Worm (Caenorhabditis elegans): Measurements from ENCODE around the gene crn-5.

crn-5 gene

DNA sequence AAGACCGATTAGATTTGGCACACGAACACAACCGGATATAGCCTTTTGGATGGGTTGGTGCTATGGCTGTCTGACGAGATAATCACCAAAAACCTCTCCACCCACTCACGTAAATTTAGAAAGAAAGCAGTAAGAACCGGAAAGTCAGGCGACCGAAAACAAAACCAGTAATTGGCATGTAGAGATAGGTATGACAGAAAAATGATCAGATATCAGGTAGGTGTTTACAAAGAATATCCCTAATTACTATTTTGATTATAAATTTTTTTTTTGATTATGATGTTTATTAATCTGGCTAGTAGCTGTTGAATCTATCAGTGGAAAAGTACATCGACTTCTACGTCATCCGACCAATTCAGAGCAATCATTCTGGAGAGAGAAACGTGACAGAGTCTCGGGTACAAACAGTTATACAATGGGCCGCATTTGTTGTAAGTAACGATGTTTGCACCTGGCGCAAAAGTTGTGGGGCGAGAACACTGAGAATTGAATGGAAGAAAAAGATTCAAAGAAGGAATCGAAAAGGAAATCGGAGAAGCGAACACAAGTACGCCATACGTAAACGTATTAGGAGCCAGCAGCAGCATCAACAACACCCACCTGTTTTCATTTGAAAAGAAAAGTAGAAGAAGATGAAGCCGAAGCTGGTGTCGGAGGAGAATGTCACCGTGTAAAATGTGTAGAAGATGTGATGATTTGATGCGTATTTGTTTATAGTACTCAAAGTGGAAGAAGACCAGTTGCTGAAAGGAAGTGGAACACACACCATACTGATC is 41.5 kb upstream of the crn-5 start:
- no peak for TF ChIP-seq sup-37 (GFP tag; optimal IDR thresholded peaks at IDR 0.05)
- peak; percentile 1 for TF ChIP-seq lin-14 (GFP tag; optimal IDR thresholded peaks at IDR 0.05)
- no peak for TF ChIP-seq ztf-11 (tag; optimal IDR thresholded peaks at IDR 0.05)
- TF ChIP-seq ets-5 (GFP tag; IDR thresholded peaks at IDR 0.05), result no peak
- no peak for TF ChIP-seq snpc-4 (tag; optimal IDR thresholded peaks at IDR 0.05)
- TF ChIP-seq blmp-1 (tag; optimal IDR thresholded peaks at IDR 0.05), result peak; percentile 28
- TF ChIP-seq C34B4.2 (tag; optimal IDR thresholded peaks at IDR 0.05), result no peak
- TF ChIP-seq lin-35 (GFP tag; optimal IDR thresholded peaks at IDR 0.05), result no peak
- TF ChIP-seq hlh-4 (tag; optimal IDR thresholded peaks at IDR 0.05), result no peak
- no peak for TF ChIP-seq ceh-88 (GFP tag; IDR thresholded peaks at IDR 0.05)
- TF ChIP-seq nhr-84 (tag; optimal IDR thresholded peaks at IDR 0.05), result no peak
- TF ChIP-seq lir-3 (tag; optimal IDR thresholded peaks at IDR 0.05; ENCODE audit: poor library complexity), result no peak
- no peak for TF ChIP-seq nhr-77 (tag; optimal IDR thresholded peaks at IDR 0.05)
- TF ChIP-seq elt-3 (tag; optimal IDR thresholded peaks at IDR 0.05), result peak in 1 of 6 experiments; percentile 74
- no peak for TF ChIP-seq unc-98 (GFP tag; IDR thresholded peaks at IDR 0.05)
- no peak for TF ChIP-seq pqm-1 (tag; optimal IDR thresholded peaks at IDR 0.05)
- TF ChIP-seq tbx-2 (tag; optimal IDR thresholded peaks at IDR 0.05), result no peak
- no peak for TF ChIP-seq Y116A8C.19 (tag; optimal IDR thresholded peaks at IDR 0.05; ENCODE audit: borderline replicate concordance)
- no peak for TF ChIP-seq nhr-76 (tag; optimal IDR thresholded peaks at IDR 0.05)
- TF ChIP-seq lin-39 (tag; optimal IDR thresholded peaks at IDR 0.05), result peak; percentile 12
- TF ChIP-seq rnt-1 (tag; optimal IDR thresholded peaks at IDR 0.05), result no peak
- no peak for TF ChIP-seq irx-1 (tag; optimal IDR thresholded peaks at IDR 0.05)
- no peak for TF ChIP-seq egl-27 (tag; optimal IDR thresholded peaks at IDR 0.05)
- no peak for TF ChIP-seq ceh-82 (tag; optimal IDR thresholded peaks at IDR 0.05)
- TF ChIP-seq nhr-19 (GFP tag; conservative IDR thresholded peaks at IDR 0.05), result 0 out of 2 replicates have a peak, but pooled peaks have one; percentile 19
- TF ChIP-seq unc-30 (tag; optimal IDR thresholded peaks at IDR 0.05), result no peak
- TF ChIP-seq ztf-4 (tag; optimal IDR thresholded peaks at IDR 0.05), result peak; percentile 23
- TF ChIP-seq vab-15 (tag; optimal IDR thresholded peaks at IDR 0.05), result no peak
- no peak for TF ChIP-seq ceh-90 (tag; optimal IDR thresholded peaks at IDR 0.05)
- no peak for TF ChIP-seq hpl-2 (GFP tag; optimal IDR thresholded peaks at IDR 0.05)
- peak; percentile 9 for TF ChIP-seq elt-2 (tag; optimal IDR thresholded peaks at IDR 0.05)
- TF ChIP-seq fkh-10 (GFP tag; optimal IDR thresholded peaks at IDR 0.05), result no peak
- TF ChIP-seq C16A3.4 (tag; optimal IDR thresholded peaks at IDR 0.05), result no peak
- no peak for TF ChIP-seq unc-62 (GFP tag; optimal IDR thresholded peaks at IDR 0.05)
- TF ChIP-seq nhr-11 (tag; optimal IDR thresholded peaks at IDR 0.05), result no peak
- peak; percentile 38 for TF ChIP-seq nhr-47 (tag; optimal IDR thresholded peaks at IDR 0.05)
- TF ChIP-seq hlh-17 (GFP tag; optimal IDR thresholded peaks at IDR 0.05; ENCODE audit: borderline replicate concordance), result no peak
- no peak for TF ChIP-seq efl-3 (GFP tag; optimal IDR thresholded peaks at IDR 0.05)
- TF ChIP-seq sox-4 (tag; optimal IDR thresholded peaks at IDR 0.05), result no peak
- TF ChIP-seq fkh-4 (tag; optimal IDR thresholded peaks at IDR 0.05; ENCODE audit: borderline replicate concordance), result no peak
- TF ChIP-seq isw-1 (GFP tag; IDR thresholded peaks at IDR 0.05), result no peak
- TF ChIP-seq jun-1 (tag; optimal IDR thresholded peaks at IDR 0.05), result no peak
- TF ChIP-seq nhr-12 (tag; optimal IDR thresholded peaks at IDR 0.05), result no peak
- TF ChIP-seq zag-1 (tag; optimal IDR thresholded peaks at IDR 0.05), result no peak
- TF ChIP-seq pax-3 (tag; optimal IDR thresholded peaks at IDR 0.05), result no peak
- peak; percentile 63 for TF ChIP-seq ceh-8 (GFP tag; optimal IDR thresholded peaks at IDR 0.05)
- peak; percentile 47 for TF ChIP-seq nhr-90 (tag; optimal IDR thresholded peaks at IDR 0.05; ENCODE audit: poor library complexity)
- no peak for TF ChIP-seq pag-3 (tag; optimal IDR thresholded peaks at IDR 0.05; ENCODE audit: borderline replicate concordance, insufficient read depth)
- TF ChIP-seq efl-1 (optimal IDR thresholded peaks at IDR 0.05), result no peak
- peak in 1 of 2 experiments; percentile 16 for TF ChIP-seq efl-1 (GFP tag; optimal IDR thresholded peaks at IDR 0.05 in 1 of 2)
- no peak for TF ChIP-seq alr-1 (tag; optimal IDR thresholded peaks at IDR 0.05; ENCODE audit: borderline replicate concordance)

Data from whole organism, L1 larva.